Worm (Caenorhabditis elegans) whole organism, L2 larva: Measurements from ENCODE around the gene clec-243.

ENCODE experiments used
- C34F6.9 ChIP-seq: fragments of 150-350 bp; optimal IDR thresholded peaks from 2 replicates; lab custom pipeline; 2014; ENCODE audit warnings: missing biosample characterization, missing genetic modification characterization
- F13H6.1 ChIP-seq: sonication (generic microtip); optimal IDR thresholded peaks from 2 replicates; lab custom pipeline; 2016; ENCODE audit warnings: missing genetic modification characterization, missing compliant biosample characterization
- R02D3.7 ChIP-seq: fragments of 150-350 bp; optimal IDR thresholded peaks from 2 replicates; lab custom pipeline; 2014; ENCODE audit warnings: missing biosample characterization, missing genetic modification characterization
- ZK546.5 ChIP-seq: sonication (generic microtip); optimal IDR thresholded peaks from 2 replicates; lab custom pipeline; 2017; ENCODE audit warnings: missing biosample characterization, missing genetic modification characterization
- alr-1 ChIP-seq: fragments of 150-350 bp; optimal IDR thresholded peaks from 2 replicates; lab custom pipeline; 2014; ENCODE audit warnings: missing biosample characterization, missing genetic modification characterization
- aly-2 ChIP-seq: fragments of 150-350 bp; optimal IDR thresholded peaks from 2 replicates; lab custom pipeline; 2014; ENCODE audit warnings: missing biosample characterization, missing genetic modification characterization
- ama-1 ChIP-seq: fragments of 150-350 bp; optimal IDR thresholded peaks from 2 replicates; lab custom pipeline; 2018; ENCODE audit warnings: inconsistent platforms
- blmp-1 ChIP-seq: sonication (generic microtip); optimal IDR thresholded peaks from 2 replicates; lab custom pipeline; 2017; ENCODE audit warnings: missing genetic modification characterization, mild to moderate bottlenecking, missing compliant biosample characterization, antibody characterized with exemption, moderate library complexity; ENCODE audit not compliant: insufficient read depth
- ceh-16 ChIP-seq: fragments of 150-350 bp; optimal IDR thresholded peaks from 2 replicates; lab custom pipeline; 2014; ENCODE audit warnings: missing biosample characterization, missing genetic modification characterization
- crh-2 ChIP-seq: sonication (generic microtip); optimal IDR thresholded peaks from 2 replicates; lab custom pipeline; 2017; ENCODE audit warnings: missing biosample characterization, missing genetic modification characterization
- dmd-4 ChIP-seq: sonication (generic microtip); optimal IDR thresholded peaks from 2 replicates; lab custom pipeline; 2017; ENCODE audit warnings: missing biosample characterization, missing genetic modification characterization
- elt-1 ChIP-seq: fragments of 150-350 bp; optimal IDR thresholded peaks from 2 replicates; lab custom pipeline; 2014; ENCODE audit warnings: missing biosample characterization, missing genetic modification characterization
- elt-3 ChIP-seq: sonication (generic microtip); optimal IDR thresholded peaks from 2 replicates; lab custom pipeline; 2017; ENCODE audit warnings: missing biosample characterization, missing genetic modification characterization
- fos-1 ChIP-seq: fragments of 150-350 bp; optimal IDR thresholded peaks from 2 replicates; lab custom pipeline; 2014; ENCODE audit warnings: missing biosample characterization, missing genetic modification characterization
- gmeb-1 ChIP-seq: fragments of 150-350 bp; optimal IDR thresholded peaks from 2 replicates; lab custom pipeline; 2014; ENCODE audit warnings: missing biosample characterization, missing genetic modification characterization
- lin-11 ChIP-seq: fragments of 150-350 bp; sonication (generic microtip); optimal IDR thresholded peaks from 2 replicates; lab custom pipeline; 2014; ENCODE audit warnings: missing biosample characterization, missing genetic modification characterization, inconsistent platforms, mixed read lengths
- lin-39 ChIP-seq: fragments of 150-350 bp; optimal IDR thresholded peaks from 2 replicates; lab custom pipeline; 2014; ENCODE audit warnings: missing biosample characterization, missing genetic modification reagents, missing genetic modification characterization
- lsy-2 ChIP-seq, 2 experiments: fragments of 150-350 bp in 1 of 2; sonication (generic microtip) in 1 of 2; optimal IDR thresholded peaks; 2 replicates each; lab custom pipeline; 2014 to 2017; ENCODE audit warnings: missing biosample characterization in 2 of 2, missing genetic modification characterization in 2 of 2
- mab-5 ChIP-seq: fragments of 150-350 bp; optimal IDR thresholded peaks from 2 replicates; lab custom pipeline; 2014; ENCODE audit warnings: missing biosample characterization, missing genetic modification characterization
- mbf-1 ChIP-seq: sonication (generic microtip); optimal IDR thresholded peaks from 2 replicates; lab custom pipeline; 2017; ENCODE audit warnings: missing biosample characterization, missing genetic modification characterization
- mdl-1 ChIP-seq, 2 experiments: fragments of 150-350 bp in 1 of 2; sonication (generic microtip) in 1 of 2; optimal IDR thresholded peaks; 2 replicates each; lab custom pipeline; 2017; ENCODE audit warnings: missing biosample characterization in 2 of 2, missing genetic modification characterization in 2 of 2
- nhr-10 ChIP-seq: sonication (generic microtip); optimal IDR thresholded peaks from 2 replicates; lab custom pipeline; 2017; ENCODE audit warnings: missing biosample characterization, missing genetic modification characterization
- nhr-11 ChIP-seq: fragments of 150-350 bp; optimal IDR thresholded peaks from 2 replicates; lab custom pipeline; 2014; ENCODE audit warnings: missing biosample characterization, missing genetic modification characterization
- nhr-23 ChIP-seq: fragments of 150-350 bp; optimal IDR thresholded peaks from 2 replicates; lab custom pipeline; 2014; ENCODE audit warnings: missing biosample characterization, missing genetic modification reagents, missing genetic modification characterization
- nhr-237 ChIP-seq: fragments of 150-350 bp; optimal IDR thresholded peaks from 2 replicates; lab custom pipeline; 2014; ENCODE audit warnings: missing biosample characterization, missing genetic modification characterization
- nhr-25 ChIP-seq: fragments of 150-350 bp; sonication (generic microtip); optimal IDR thresholded peaks from 3 replicates; lab custom pipeline; 2014; ENCODE audit warnings: missing biosample characterization, missing genetic modification characterization
- nhr-6 ChIP-seq: fragments of 150-350 bp; optimal IDR thresholded peaks from 2 replicates; lab custom pipeline; 2014; ENCODE audit warnings: missing biosample characterization, missing genetic modification characterization
- sem-4 ChIP-seq: fragments of 150-350 bp; optimal IDR thresholded peaks from 2 replicates; lab custom pipeline; 2014; ENCODE audit warnings: missing biosample characterization, missing genetic modification reagents, missing genetic modification characterization
- skn-1 ChIP-seq: sonication (generic microtip); optimal IDR thresholded peaks from 2 replicates; lab custom pipeline; 2017; ENCODE audit warnings: missing biosample characterization, missing genetic modification characterization
- snpc-4 ChIP-seq: fragments of 150-350 bp; optimal IDR thresholded peaks from 2 replicates; lab custom pipeline; 2014; ENCODE audit warnings: missing biosample characterization, missing genetic modification characterization
- unc-55 ChIP-seq: fragments of 150-350 bp; sonication (generic microtip); optimal IDR thresholded peaks from 3 replicates; lab custom pipeline; 2014; ENCODE audit warnings: missing biosample characterization, missing genetic modification reagents, missing genetic modification characterization
- zag-1 ChIP-seq: fragments of 150-350 bp; optimal IDR thresholded peaks from 2 replicates; lab custom pipeline; 2014; ENCODE audit warnings: missing biosample characterization, missing genetic modification characterization
- ztf-1 ChIP-seq: fragments of 200-800 bp; sonication (Bioruptor generic); conservative IDR thresholded peaks from 2 replicates; pipeline ENCODE4 v1.3.6; 2022; ENCODE audit warnings: missing genetic modification characterization, missing compliant biosample characterization
- ztf-11 ChIP-seq: sonication (generic microtip); optimal IDR thresholded peaks from 2 replicates; lab custom pipeline; 2017; ENCODE audit warnings: missing biosample characterization, missing genetic modification characterization
- ztf-4 ChIP-seq: fragments of 150-350 bp; optimal IDR thresholded peaks from 2 replicates; lab custom pipeline; 2014; ENCODE audit warnings: missing biosample characterization, missing genetic modification characterization

The clec-243 gene

DNA sequence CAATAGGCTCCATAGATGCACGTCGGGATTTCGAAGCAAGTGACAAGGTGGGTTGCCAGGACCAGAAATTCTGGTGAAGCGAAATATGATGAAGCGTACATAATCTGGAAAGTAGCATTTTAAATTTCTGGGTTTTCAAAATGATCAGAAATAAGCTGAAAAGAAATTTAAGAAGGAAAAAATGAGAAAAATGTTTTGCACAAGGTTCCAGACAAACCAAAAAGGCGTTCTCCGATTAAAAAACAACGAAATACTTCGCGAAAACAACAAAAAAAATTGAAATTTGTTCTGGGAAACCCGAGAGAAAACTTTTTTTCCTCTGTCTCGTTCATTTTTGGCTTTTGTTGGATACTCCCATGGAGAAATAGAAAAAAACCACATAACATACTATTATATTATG, 25.5 kb downstream of the clec-243 start, which contains the start of gene srh-252:
TSS of gene srh-252 (minus strand) at position 101 of the 400 bp plus-strand sequence.
- no peak for TF ChIP-seq sem-4
- TF ChIP-seq mab-5 (tag; lab: Kevin White, UChicago): no peak
- no peak for TF ChIP-seq blmp-1 (tag; lab: Kevin White, UChicago)
- TF ChIP-seq C34F6.9 (tag; lab: Kevin White, UChicago): no peak
- TF ChIP-seq elt-3: no peak
- TF ChIP-seq nhr-237 (tag; lab: Kevin White, UChicago): no peak
- TF ChIP-seq F13H6.1: no peak
- TF ChIP-seq ZK546.5 (tag; lab: Kevin White, UChicago): no peak
- no peak for TF ChIP-seq ama-1
- TF ChIP-seq ceh-16 (tag; lab: Kevin White, UChicago): no peak

DNA sequence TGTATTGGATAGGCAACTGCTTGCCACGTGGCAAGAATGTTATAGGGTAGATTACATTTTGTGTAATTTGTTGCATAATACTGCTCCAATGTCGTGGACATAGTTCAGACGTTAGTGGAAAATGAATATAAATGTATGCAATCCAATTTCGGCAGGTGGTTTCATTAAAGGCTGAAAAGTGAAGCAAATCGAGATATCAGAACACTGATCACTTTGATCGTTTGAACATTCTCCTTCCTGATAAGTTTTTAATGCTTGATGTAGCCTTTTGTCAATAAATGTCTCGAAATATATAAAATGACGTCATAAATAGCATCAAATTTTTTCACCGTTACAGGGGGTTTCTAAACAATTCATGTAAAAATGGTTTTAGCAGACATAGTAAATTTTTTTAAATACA, 28.5 kb downstream of the clec-243 start, which contains the start of gene srh-109:
TSS of gene srh-109 (minus strand) at position 101 of the 400 bp plus-strand sequence.
- TF ChIP-seq mbf-1 (tag; lab: Kevin White, UChicago): no peak
- TF ChIP-seq skn-1 (tag; lab: Kevin White, UChicago): no peak
- no peak for TF ChIP-seq alr-1 (tag; lab: Kevin White, UChicago)
- TF ChIP-seq nhr-25 (tag; lab: Kevin White, UChicago): no peak
- no peak for TF ChIP-seq dmd-4
- no peak for TF ChIP-seq nhr-11
- TF ChIP-seq ceh-16 (tag; lab: Kevin White, UChicago): no peak
- TF ChIP-seq lin-39: no peak
- TF ChIP-seq ZK546.5 (tag; lab: Kevin White, UChicago): no peak
- TF ChIP-seq ztf-11 (tag; lab: Kevin White, UChicago): no peak
- no peak for TF ChIP-seq R02D3.7 (tag; lab: Kevin White, UChicago)
- no peak for TF ChIP-seq lsy-2 (tag; optimal IDR thresholded peaks at IDR 0.05; lab: Kevin White, UChicago)
- no peak for TF ChIP-seq zag-1
- no peak for TF ChIP-seq snpc-4 (tag; lab: Kevin White, UChicago)
- no peak for TF ChIP-seq crh-2 (tag; lab: Kevin White, UChicago)
- no peak for TF ChIP-seq aly-2 (tag; lab: Kevin White, UChicago)

DNA sequence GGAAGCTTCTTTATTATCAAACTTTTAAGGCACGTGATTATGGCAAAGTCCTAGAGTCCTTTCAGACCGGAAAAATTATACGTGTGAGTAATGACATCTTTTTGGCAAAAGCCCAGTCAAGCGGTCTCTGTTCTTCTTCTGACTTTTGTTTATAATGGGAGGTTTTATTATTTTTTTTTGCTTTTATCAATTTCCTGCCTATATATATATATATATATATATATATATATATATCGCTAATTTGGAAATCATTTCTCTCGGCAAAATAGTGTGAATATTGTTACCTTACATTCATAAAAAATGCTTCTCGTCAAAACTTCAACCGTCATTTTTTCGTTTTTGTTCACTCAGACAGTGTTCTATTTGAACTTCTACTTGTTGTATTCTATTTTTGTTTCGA, 31.1 kb downstream of the clec-243 start, which contains the start of gene srbc-62:
TSS of gene srbc-62 (plus strand) at position 301 of the 400 bp plus-strand sequence.
- TF ChIP-seq gmeb-1 (tag; lab: Kevin White, UChicago) (no peak), aly-2 (tag; lab: Kevin White, UChicago) (no peak), ztf-11 (tag; lab: Kevin White, UChicago) (no peak), C34F6.9 (tag; lab: Kevin White, UChicago) (no peak), elt-1 (no peak)
- TF ChIP-seq, all 48 proteins: peak for 0

DNA sequence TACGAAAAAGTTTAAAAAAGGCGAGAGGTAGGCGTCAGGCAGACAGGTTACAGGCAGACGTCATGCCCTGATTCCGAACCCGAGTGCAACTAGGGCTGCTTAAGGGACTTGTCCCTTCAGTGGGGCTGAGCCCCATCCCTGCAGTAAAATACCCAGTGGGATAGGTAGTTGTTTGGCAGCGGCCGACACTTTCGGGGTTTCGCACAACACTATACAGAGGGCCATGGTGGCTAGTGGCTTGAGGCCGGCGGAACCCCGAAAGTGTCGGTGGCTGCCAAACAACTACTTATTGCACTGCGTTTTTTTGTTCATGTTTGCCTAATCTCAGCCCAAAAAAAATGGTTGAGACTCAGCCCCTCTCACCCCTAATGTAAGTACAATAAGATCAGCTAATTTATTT, 33.2 kb downstream of the clec-243 start:
- no peak for TF ChIP-seq F13H6.1
- TF ChIP-seq blmp-1 (tag; lab: Kevin White, UChicago): no peak
- TF ChIP-seq nhr-11: no peak
- no peak for TF ChIP-seq C34F6.9 (tag; lab: Kevin White, UChicago)
- no peak for TF ChIP-seq nhr-6
- no peak for TF ChIP-seq mab-5 (tag; lab: Kevin White, UChicago)
- TF ChIP-seq lin-11: no peak
- TF ChIP-seq zag-1: no peak
- no peak for TF ChIP-seq ztf-4 (tag; lab: Kevin White, UChicago)
- no peak for TF ChIP-seq nhr-23
- TF ChIP-seq elt-1: no peak
- TF ChIP-seq fos-1 (tag; lab: Kevin White, UChicago): no peak
- no peak for TF ChIP-seq mdl-1 (tag; optimal IDR thresholded peaks at IDR 0.05; lab: Kevin White, UChicago)
- TF ChIP-seq unc-55 (GFP tag; lab: Kevin White, UChicago): no peak

DNA sequence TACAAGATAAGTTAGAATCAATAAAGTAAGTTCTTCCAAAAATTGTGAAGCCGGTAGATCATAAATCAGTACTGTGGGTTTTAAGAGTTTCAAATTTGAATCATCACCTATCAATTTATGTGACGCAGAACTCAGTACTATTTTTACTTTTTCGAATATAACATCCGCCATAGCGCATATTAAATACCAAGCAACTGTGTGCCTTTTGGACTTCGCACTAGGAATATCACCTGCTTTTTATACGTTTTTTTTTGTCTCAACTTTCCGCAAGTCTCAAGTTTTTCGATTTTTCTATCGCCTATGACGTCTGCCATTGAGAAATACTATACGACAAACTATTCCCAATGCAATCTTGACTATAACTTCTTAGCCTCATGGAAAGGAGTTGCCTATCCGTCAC, 36.1 kb downstream of the clec-243 start, which contains the start of gene srh-113:
TSS of gene srh-113 (plus strand) at position 301 of the 400 bp plus-strand sequence.
- no peak for TF ChIP-seq ztf-4 (tag; lab: Kevin White, UChicago)
- no peak for TF ChIP-seq ztf-1
- no peak for TF ChIP-seq lsy-2 (tag; optimal IDR thresholded peaks at IDR 0.05; lab: Kevin White, UChicago)
- no peak for TF ChIP-seq nhr-10 (tag; lab: Kevin White, UChicago)
- TF ChIP-seq unc-55 (GFP tag; lab: Kevin White, UChicago): no peak
- TF ChIP-seq gmeb-1 (tag; lab: Kevin White, UChicago): no peak
